Fruit fly (Drosophila melanogaster): ENCODE data around the gene Kcmf1.
A peak's percentile ranks its signal among the peaks of the same experiment; 100 is the strongest.

Gene Kcmf1

dm6 chr3R:9006129-9006528 is 8.6 kb downstream of the Kcmf1 start, which contains the start of the genes Prosbeta3 and Iru (continued):
- TF ChIP-seq CG17328 (GFP tag; IDR thresholded peaks at IDR 0.05), result no peak
- no peak for TF ChIP-seq Mes4 (GFP tag; optimal IDR thresholded peaks at IDR 0.05)
- TF ChIP-seq CG9932 (GFP tag; IDR thresholded peaks at IDR 0.05), result no peak
- no peak for TF ChIP-seq HLH3B (GFP tag; IDR thresholded peaks at IDR 0.05)
- TF ChIP-seq CG10147 (GFP tag; optimal IDR thresholded peaks at IDR 0.05), result no peak
- no peak for TF ChIP-seq CG14860 (GFP tag; IDR thresholded peaks at IDR 0.05; ENCODE audit: partially characterized antibody)
- no peak for TF ChIP-seq Nf-YB (GFP tag; optimal IDR thresholded peaks at IDR 0.05)
- no peak for TF ChIP-seq CG12744 (GFP tag; optimal IDR thresholded peaks at IDR 0.05)
- no peak for TF ChIP-seq sens-2 (GFP tag; IDR thresholded peaks at IDR 0.05)
- TF ChIP-seq HLH4C (GFP tag; IDR thresholded peaks at IDR 0.05; ENCODE audit: partially characterized antibody), result no peak
- no peak for TF ChIP-seq schlank (tag; optimal IDR thresholded peaks at IDR 0.05)
- no peak for TF ChIP-seq CG9876 (GFP tag; optimal IDR thresholded peaks at IDR 0.05)
- no peak for TF ChIP-seq CG14667 (GFP tag; IDR thresholded peaks at IDR 0.05)
- no peak for TF ChIP-seq oc (tag; optimal IDR thresholded peaks at IDR 0.05)
- no peak for TF ChIP-seq D19A (tag; optimal IDR thresholded peaks at IDR 0.05)
- no peak for TF ChIP-seq CG17361 (GFP tag; IDR thresholded peaks at IDR 0.05)
- no peak for TF ChIP-seq CG7556 (GFP tag; optimal IDR thresholded peaks at IDR 0.05)
- no peak for TF ChIP-seq toy (GFP tag; IDR thresholded peaks at IDR 0.05)
- TF ChIP-seq fu2 (GFP tag; optimal IDR thresholded peaks at IDR 0.05), result no peak
- TF ChIP-seq CG2120 (GFP tag; optimal IDR thresholded peaks at IDR 0.05), result no peak
- TF ChIP-seq dmrt99B (tag; optimal IDR thresholded peaks at IDR 0.05), result no peak
- no peak for TF ChIP-seq tap (tag; optimal IDR thresholded peaks at IDR 0.05)
- 0 out of 2 replicates have a peak, but pooled peaks have one; percentile 28 for TF ChIP-seq unc-4 (GFP tag; IDR thresholded peaks at IDR 0.05; ENCODE audit: partially characterized antibody)
- no peak for TF ChIP-seq tin (GFP tag; optimal IDR thresholded peaks at IDR 0.05)
- no peak for TF ChIP-seq CG4424 (GFP tag; optimal IDR thresholded peaks at IDR 0.05)
- TF ChIP-seq CoRest (tag; optimal IDR thresholded peaks at IDR 0.05), result peak; percentile 38
- TF ChIP-seq BtbVII (GFP tag; optimal IDR thresholded peaks at IDR 0.05), result no peak
- no peak for TF ChIP-seq Neu2 (GFP tag; optimal IDR thresholded peaks at IDR 0.05; ENCODE audit: borderline replicate concordance)
- no peak for TF ChIP-seq vnd (GFP tag; IDR thresholded peaks at IDR 0.05; ENCODE audit: partially characterized antibody)
- TF ChIP-seq CHES-1-like (GFP tag; optimal IDR thresholded peaks at IDR 0.05), result no peak
- no peak for TF ChIP-seq dimm (GFP tag; IDR thresholded peaks at IDR 0.05)
- no peak for TF ChIP-seq lilli (GFP tag; optimal IDR thresholded peaks at IDR 0.05)
- TF ChIP-seq trem (tag; optimal IDR thresholded peaks at IDR 0.05), result peak; percentile 78
- TF ChIP-seq CG5953 (GFP tag; IDR thresholded peaks at IDR 0.05), result no peak
- no peak for TF ChIP-seq salm (tag; optimal IDR thresholded peaks at IDR 0.05)
- no peak for TF ChIP-seq Optix (GFP tag; IDR thresholded peaks at IDR 0.05)
- TF ChIP-seq pnt (GFP tag; optimal IDR thresholded peaks at IDR 0.05), result no peak
- TF ChIP-seq Elba2 (GFP tag; optimal IDR thresholded peaks at IDR 0.05), result peak; percentile 61
- no peak for TF ChIP-seq sisA (GFP tag; IDR thresholded peaks at IDR 0.05)
- TF ChIP-seq ci (GFP tag; IDR thresholded peaks at IDR 0.05), result no peak
- TF ChIP-seq CG10366 (GFP tag; IDR thresholded peaks at IDR 0.05), result no peak
- no peak for TF ChIP-seq pros (GFP tag; optimal IDR thresholded peaks at IDR 0.05)
- no peak for TF ChIP-seq slbo (GFP tag; IDR thresholded peaks at IDR 0.05)
- TF ChIP-seq Hsf (GFP tag; optimal IDR thresholded peaks at IDR 0.05), result no peak
- TF ChIP-seq bsh (GFP tag; optimal IDR thresholded peaks at IDR 0.05), result no peak
- no peak for TF ChIP-seq lov (optimal IDR thresholded peaks at IDR 0.05)
- no peak for TF ChIP-seq lov (GFP tag; IDR thresholded peaks at IDR 0.05)
- TF ChIP-seq Dbx (GFP tag; IDR thresholded peaks at IDR 0.05), result no peak
- no peak for TF ChIP-seq CG1647 (GFP tag; optimal IDR thresholded peaks at IDR 0.05)
- no peak for TF ChIP-seq tio (GFP tag; optimal IDR thresholded peaks at IDR 0.05)
- peak; percentile 86 for TF ChIP-seq sens (GFP tag)
- no peak for TF ChIP-seq dmrt11E (tag; optimal IDR thresholded peaks at IDR 0.05)
- TF ChIP-seq CG6683 (GFP tag; optimal IDR thresholded peaks at IDR 0.05), result no peak
